Worm (Caenorhabditis elegans): ENCODE measurements around the gene sri-10.
"Not testable (repeated sequence)": the region's sequence is repeated elsewhere in the genome, so short reads cannot be mapped to it uniquely, and the experiment has no call there.

sri-10 gene

ce11 chrV:18771390-18771789 lies 34.9 kb downstream of the sri-10 start, which contains the start of gene clec-256:
Gene clec-256 (plus strand): TSS chrV:18771690.
- no peak for TF ChIP-seq ceh-58 (GFP tag; IDR thresholded peaks at IDR 0.05)
- TF ChIP-seq sptf-2 (GFP tag; optimal IDR thresholded peaks at IDR 0.05), result no peak
- no peak for TF ChIP-seq ztf-26 (tag; optimal IDR thresholded peaks at IDR 0.05)
- no peak for TF ChIP-seq F49E8.2 (tag; optimal IDR thresholded peaks at IDR 0.05; ENCODE audit: insufficient read depth)
- no peak for TF ChIP-seq madf-3 (GFP tag; IDR thresholded peaks at IDR 0.05)
- no peak for TF ChIP-seq mes-4 (tag; optimal IDR thresholded peaks at IDR 0.05)
- no peak for TF ChIP-seq nfyb-1 (GFP tag; IDR thresholded peaks at IDR 0.05)
- no peak for TF ChIP-seq tbp1 (GFP tag; optimal IDR thresholded peaks at IDR 0.05)
- TF ChIP-seq egl-44 (GFP tag; IDR thresholded peaks at IDR 0.05), result no peak

ce11 chrV:18770623-18771022 lies 35.7 kb downstream of the sri-10 start, which contains the start of gene clec-255:
Gene clec-255 (minus strand): TSS chrV:18770723.
- no peak for TF ChIP-seq nfya-2 (GFP tag; IDR thresholded peaks at IDR 0.05)
- TF ChIP-seq K12H6.12 (tag; optimal IDR thresholded peaks at IDR 0.05), result no peak
- TF ChIP-seq chd-7 (tag; optimal IDR thresholded peaks at IDR 0.05), result no peak
- TF ChIP-seq F57A8.1 (GFP tag; optimal IDR thresholded peaks at IDR 0.05), result no peak
- no peak for TF ChIP-seq hmg-1.2 (GFP tag; IDR thresholded peaks at IDR 0.05)
- no peak for TF ChIP-seq lir-1 (GFP tag; conservative IDR thresholded peaks at IDR 0.05)
- no peak for TF ChIP-seq ceh-58 (GFP tag; IDR thresholded peaks at IDR 0.05)
- TF ChIP-seq akir-1 (GFP tag; optimal IDR thresholded peaks at IDR 0.05), result no peak
- TF ChIP-seq aptf-2 (GFP tag; conservative IDR thresholded peaks at IDR 0.05), result no peak
- TF ChIP-seq sea-2 (GFP tag; IDR thresholded peaks at IDR 0.05), result no peak
- TF ChIP-seq B0336.3 (GFP tag; IDR thresholded peaks at IDR 0.05), result no peak
- no peak for TF ChIP-seq him-1 (tag; optimal IDR thresholded peaks at IDR 0.05)
- no peak for TF ChIP-seq attf-3 (GFP tag; conservative IDR thresholded peaks at IDR 0.05)
- TF ChIP-seq K11D2.4 (GFP tag; IDR thresholded peaks at IDR 0.05), result no peak
- no peak for TF ChIP-seq Y79H2A.3 (GFP tag; conservative IDR thresholded peaks at IDR 0.05)
- TF ChIP-seq B0261.1 (tag; optimal IDR thresholded peaks at IDR 0.05), result no peak
- TF ChIP-seq F23B12.7 (tag; optimal IDR thresholded peaks at IDR 0.05; ENCODE audit: insufficient read depth), result no peak
- no peak for TF ChIP-seq let-607 (tag; optimal IDR thresholded peaks at IDR 0.05)
- TF ChIP-seq ztf-26 (tag; optimal IDR thresholded peaks at IDR 0.05), result no peak
- TF ChIP-seq ceh-100 (GFP tag; IDR thresholded peaks at IDR 0.05), result no peak

DNA sequence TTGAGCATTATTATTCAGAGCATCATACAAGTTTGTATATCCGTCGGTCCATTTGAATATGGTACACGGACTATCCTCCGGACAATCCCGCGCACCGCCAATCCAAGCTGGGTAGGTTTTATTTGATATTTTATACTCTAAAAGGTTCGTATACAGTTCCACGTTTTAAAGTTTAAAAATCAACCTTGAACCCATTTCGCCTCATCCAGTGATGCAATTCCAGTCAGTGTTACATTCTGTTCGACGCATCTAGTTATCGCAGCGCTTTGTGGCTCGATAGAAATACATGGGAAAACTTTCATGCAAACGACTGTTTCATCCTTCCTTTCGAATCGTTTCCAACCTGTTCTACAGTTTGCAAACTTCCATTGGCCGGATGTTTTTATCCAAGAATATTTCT lies 36.4 kb downstream of the sri-10 start:
- TF ChIP-seq ztf-28 (GFP tag; IDR thresholded peaks at IDR 0.05) (no peak), tbp1 (GFP tag; optimal IDR thresholded peaks at IDR 0.05) (no peak)

- TF ChIP-seq ekl-4 (GFP tag; IDR thresholded peaks at IDR 0.05); nfya-2 (GFP tag; IDR thresholded peaks at IDR 0.05); Y79H2A.3 (GFP tag; conservative IDR thresholded peaks at IDR 0.05): not testable (repeated sequence)
Observed at ce11 chrV:18762044-18762443, 44.3 kb downstream of the sri-10 start, which contains the start of gene F11D11.22. Gene F11D11.22 (plus strand): TSS chrV:18762344.

DNA sequence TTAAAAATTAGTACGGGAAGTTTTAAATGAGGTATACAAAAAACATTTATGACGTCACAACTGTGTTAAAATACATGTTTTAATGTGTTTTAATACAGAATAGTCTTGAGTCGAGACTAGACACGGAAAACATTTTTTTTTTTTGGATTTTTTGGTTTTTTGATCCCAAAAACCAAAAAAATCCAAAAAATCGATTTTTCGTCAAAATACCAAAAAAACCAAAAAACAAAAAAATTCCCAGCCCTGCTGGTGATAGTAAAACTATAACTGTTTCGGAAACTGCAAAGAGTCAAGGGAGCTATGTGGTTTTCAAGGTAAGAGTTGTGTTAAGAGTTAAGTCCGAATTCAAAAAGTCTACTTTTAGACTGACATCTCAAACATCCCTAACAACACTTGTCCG lies 45.2 kb downstream of the sri-10 start, which contains the start of gene F11D11.4:
F11D11.4 (plus strand) TSS at position 301 of the 400 bp plus-strand sequence.
- TF ChIP-seq mes-4 (tag; optimal IDR thresholded peaks at IDR 0.05) (no peak), rpc-1 (optimal IDR thresholded peaks at IDR 0.05) (no peak), rpc-1 (tag; optimal IDR thresholded peaks at IDR 0.05) (no peak), Y95B8A.8 (GFP tag; IDR thresholded peaks at IDR 0.05) (no peak), him-1 (tag; optimal IDR thresholded peaks at IDR 0.05) (no peak), pha-4 (tag; optimal IDR thresholded peaks at IDR 0.05) (no peak), attf-6 (GFP tag; IDR thresholded peaks at IDR 0.05) (no peak), aptf-2 (GFP tag; conservative IDR thresholded peaks at IDR 0.05) (no peak), ZK185.1 (tag; optimal IDR thresholded peaks at IDR 0.05; ENCODE audit: poor library complexity, severe bottlenecking) (no peak), tbp1 (GFP tag; optimal IDR thresholded peaks at IDR 0.05) (no peak), bed-2 (GFP tag; IDR thresholded peaks at IDR 0.05) (no peak)
